Worm (Caenorhabditis elegans) whole organism, L4 larva: ENCODE measurements around the gene pxmp-4.

Experiments
- D1046.2 ChIP-seq: fragments of 200-800 bp; sonication (Bioruptor generic); IDR thresholded peaks from 2 replicates; pipeline ENCODE4 v1.3.6; 2022; ENCODE audit warnings: missing genetic modification characterization, missing compliant biosample characterization
- F26F4.8 ChIP-seq: fragments of 200-800 bp; sonication (Bioruptor generic); conservative IDR thresholded peaks from 2 replicates; pipeline ENCODE4 v1.3.6; 2022; ENCODE audit warnings: missing genetic modification characterization, missing compliant biosample characterization
- F44E2.7 ChIP-seq: fragments of 200-800 bp; sonication (Bioruptor generic); IDR thresholded peaks from 2 replicates; pipeline ENCODE4 v2.1.2; 2022; ENCODE audit warnings: missing genetic modification characterization, missing compliant biosample characterization
- R02D3.7 ChIP-seq: fragments of 150-350 bp; sonication (generic microtip); optimal IDR thresholded peaks from 3 replicates; lab custom pipeline; 2014; ENCODE audit warnings: missing biosample characterization, missing genetic modification characterization
- Y105C5A.15 ChIP-seq: fragments of 200-800 bp; sonication (Bioruptor generic); IDR thresholded peaks from 2 replicates; pipeline ENCODE4 v1.3.6; 2022; ENCODE audit warnings: missing genetic modification characterization, missing compliant biosample characterization
- Y48G9A.11 ChIP-seq: fragments of 200-800 bp; sonication (Bioruptor generic); IDR thresholded peaks from 2 replicates; pipeline ENCODE4 v1.3.6; 2022; ENCODE audit warnings: missing genetic modification reagents, missing genetic modification characterization, missing compliant biosample characterization
- Y75B8A.6 ChIP-seq: fragments of 200-800 bp; sonication (Bioruptor generic); IDR thresholded peaks from 2 replicates; pipeline ENCODE4 v1.3.6; 2022; ENCODE audit warnings: missing genetic modification reagents, missing genetic modification characterization, missing compliant biosample characterization
- ZK337.2 ChIP-seq: fragments of 200-800 bp; sonication (Bioruptor generic); IDR thresholded peaks from 2 replicates; pipeline ENCODE4 v1.3.6; 2022; ENCODE audit warnings: missing genetic modification reagents, missing genetic modification characterization, missing compliant biosample characterization
- ZK546.5 ChIP-seq, 2 experiments: sonication (generic microtip); optimal IDR thresholded peaks; 2 replicates each; lab custom pipeline; 2017; ENCODE audit warnings: missing biosample characterization in 2 of 2, missing genetic modification characterization in 2 of 2
- aha-1 ChIP-seq: fragments of 150-350 bp; peaks from one replicate; lab custom pipeline; 2014; ENCODE audit warnings: missing biosample characterization, missing genetic modification characterization
- aly-2 ChIP-seq: sonication (generic microtip); optimal IDR thresholded peaks from 2 replicates; lab custom pipeline; 2018; ENCODE audit warnings: missing biosample characterization, missing genetic modification characterization
- arid-1 ChIP-seq: fragments of 200-800 bp; sonication (Bioruptor generic); conservative IDR thresholded peaks from 2 replicates; pipeline ENCODE4 v1.3.6; 2022; ENCODE audit warnings: missing genetic modification reagents, missing genetic modification characterization, missing compliant biosample characterization
- ceh-32 ChIP-seq: sonication (generic microtip); optimal IDR thresholded peaks from 2 replicates; lab custom pipeline; 2016; ENCODE audit warnings: mild to moderate bottlenecking, missing genetic modification characterization, missing compliant biosample characterization; ENCODE audit not compliant: poor library complexity
- ceh-62 ChIP-seq: sonication (generic microtip); optimal IDR thresholded peaks from 2 replicates; lab custom pipeline; 2017; ENCODE audit warnings: missing biosample characterization, missing genetic modification characterization
- ceh-82 ChIP-seq: sonication (generic microtip); optimal IDR thresholded peaks from 2 replicates; lab custom pipeline; 2017; ENCODE audit warnings: missing biosample characterization, missing genetic modification characterization
- ces-1 ChIP-seq: fragments of 150-350 bp; sonication (generic microtip); optimal IDR thresholded peaks from 4 replicates; lab custom pipeline; 2014; ENCODE audit warnings: missing biosample characterization, missing genetic modification reagents, missing genetic modification characterization
- daf-19 ChIP-seq: fragments of 200-800 bp; sonication (Bioruptor generic); conservative IDR thresholded peaks from 2 replicates; pipeline ENCODE4 v1.3.6; 2022; ENCODE audit warnings: missing genetic modification characterization, missing compliant biosample characterization
- daf-8 ChIP-seq: fragments of 200-800 bp; sonication (Bioruptor generic); IDR thresholded peaks from 2 replicates; pipeline ENCODE4 v1.3.6; 2022; ENCODE audit warnings: missing genetic modification characterization, missing compliant biosample characterization
- dve-1 ChIP-seq: sonication (generic microtip); optimal IDR thresholded peaks from 2 replicates; lab custom pipeline; 2017; ENCODE audit warnings: antibody characterized with exemption, mild to moderate bottlenecking, missing genetic modification characterization, missing compliant biosample characterization; ENCODE audit not compliant: insufficient read depth
- egl-43 ChIP-seq: fragments of 200-800 bp; sonication (Bioruptor generic); IDR thresholded peaks from 2 replicates; pipeline ENCODE4 v1.3.6; 2022; ENCODE audit warnings: missing genetic modification reagents, missing genetic modification characterization, missing compliant biosample characterization
- hif-1 ChIP-seq, 2 experiments: sonication (generic microtip); optimal IDR thresholded peaks; 2 replicates each; lab custom pipeline; 2016 to 2017; ENCODE audit warnings: missing compliant biosample characterization in 2 of 2, missing genetic modification characterization in 2 of 2, missing genetic modification reagents in 2 of 2, missing genotype in 2 of 2, mild to moderate bottlenecking in 1 of 2
- hlh-11 ChIP-seq: fragments of 200-800 bp; sonication (Bioruptor generic); optimal IDR thresholded peaks from 2 replicates; lab custom pipeline; 2018; ENCODE audit warnings: mild to moderate bottlenecking, missing genetic modification characterization, missing compliant biosample characterization
- hlh-30 ChIP-seq: sonication (generic microtip); optimal IDR thresholded peaks from 2 replicates; lab custom pipeline; 2017; ENCODE audit warnings: antibody characterized with exemption, mild to moderate bottlenecking, missing genetic modification characterization, missing compliant biosample characterization; ENCODE audit not compliant: insufficient read depth
- hmg-1.1 ChIP-seq: fragments of 200-800 bp; sonication (Bioruptor generic); IDR thresholded peaks from 2 replicates; pipeline ENCODE4 v1.3.6; 2022; ENCODE audit warnings: missing genetic modification reagents, missing genetic modification characterization, missing compliant biosample characterization
- lin-15B ChIP-seq: fragments of 150-350 bp; sonication (generic microtip); optimal IDR thresholded peaks from 3 replicates; lab custom pipeline; 2014; ENCODE audit warnings: missing biosample characterization, missing genetic modification characterization
- lin-29 ChIP-seq: fragments of 200-800 bp; sonication (Bioruptor generic); IDR thresholded peaks from 2 replicates; pipeline ENCODE4 v1.3.6; 2022; ENCODE audit warnings: missing genetic modification reagents, missing genetic modification characterization, missing compliant biosample characterization
- lir-3 ChIP-seq: sonication (generic microtip); optimal IDR thresholded peaks from 2 replicates; lab custom pipeline; 2016; ENCODE audit warnings: mild to moderate bottlenecking, missing genetic modification characterization, missing compliant biosample characterization
- madf-9 ChIP-seq: fragments of 200-800 bp; sonication (Bioruptor generic); conservative IDR thresholded peaks from 2 replicates; pipeline ENCODE4 v1.3.6; 2022; ENCODE audit warnings: missing genetic modification reagents, missing genetic modification characterization, missing compliant biosample characterization
- mdt-29 ChIP-seq: fragments of 200-800 bp; sonication (Bioruptor generic); IDR thresholded peaks from 2 replicates; pipeline ENCODE4 v1.3.6; 2022; ENCODE audit warnings: missing genetic modification reagents, missing genetic modification characterization, missing compliant biosample characterization
- mep-1 ChIP-seq: fragments of 150-350 bp; sonication (generic microtip); optimal IDR thresholded peaks from 3 replicates; lab custom pipeline; 2014; ENCODE audit warnings: missing biosample characterization, missing genetic modification characterization
- mes-2 ChIP-seq: sonication (generic microtip); optimal IDR thresholded peaks from 2 replicates; lab custom pipeline; 2016; ENCODE audit warnings: missing genotype, mild to moderate bottlenecking, missing genetic modification characterization, missing compliant biosample characterization; ENCODE audit not compliant: poor library complexity, severe bottlenecking
- mxl-2 ChIP-seq: fragments of 200-800 bp; sonication (Bioruptor generic); conservative IDR thresholded peaks from 2 replicates; pipeline ENCODE4 v1.3.6; 2022; ENCODE audit warnings: missing genetic modification reagents, missing genetic modification characterization, missing compliant biosample characterization
- nhr-237 ChIP-seq: sonication (generic microtip); optimal IDR thresholded peaks from 2 replicates; lab custom pipeline; 2017; ENCODE audit warnings: missing biosample characterization, missing genetic modification characterization
- nhr-41 ChIP-seq: fragments of 200-800 bp; sonication (Bioruptor generic); IDR thresholded peaks from 2 replicates; pipeline ENCODE4 v1.3.6; 2022; ENCODE audit warnings: missing genetic modification reagents, missing genetic modification characterization, missing compliant biosample characterization
- nhr-42 ChIP-seq: fragments of 200-800 bp; sonication (Bioruptor generic); IDR thresholded peaks from 2 replicates; pipeline ENCODE4 v1.3.6; 2022; ENCODE audit warnings: missing genetic modification characterization, missing compliant biosample characterization
- nhr-76 ChIP-seq: fragments of 150-350 bp; optimal IDR thresholded peaks from 2 replicates; lab custom pipeline; 2014; ENCODE audit warnings: missing biosample characterization, missing genetic modification characterization
- pha-4 ChIP-seq, 2 experiments: fragments of 150-350 bp in 1 of 2; fragments of 200-800 bp in 1 of 2; sonication (Bioruptor generic) in 1 of 2; IDR thresholded peaks in 1 of 2; optimal IDR thresholded peaks in 1 of 2; 2 replicates each; pipeline versions ENCODE4 v1.3.6 to Lab custom; 2014 to 2022; ENCODE audit warnings: missing genetic modification characterization in 2 of 2, missing genetic modification reagents in 2 of 2, missing biosample characterization in 1 of 2, missing compliant biosample characterization in 1 of 2
- php-3 ChIP-seq: fragments of 200-800 bp; sonication (Bioruptor generic); IDR thresholded peaks from 2 replicates; pipeline ENCODE4 v1.3.6; 2022; ENCODE audit warnings: missing genetic modification reagents, missing genetic modification characterization, missing compliant biosample characterization
- pqm-1 ChIP-seq: sonication (generic microtip); optimal IDR thresholded peaks from 2 replicates; lab custom pipeline; 2017; ENCODE audit warnings: missing biosample characterization, missing genetic modification characterization
- saeg-2 ChIP-seq: fragments of 200-800 bp; sonication (Bioruptor generic); IDR thresholded peaks from 2 replicates; pipeline ENCODE4 v1.3.6; 2022; ENCODE audit warnings: missing genetic modification reagents, missing genetic modification characterization, missing compliant biosample characterization
- set-16 ChIP-seq: fragments of 200-800 bp; sonication (Bioruptor generic); IDR thresholded peaks from 2 replicates; pipeline ENCODE4 v1.3.6; 2022; ENCODE audit warnings: missing genetic modification reagents, missing genetic modification characterization, missing compliant biosample characterization
- skn-1 ChIP-seq: fragments of 150-350 bp; optimal IDR thresholded peaks from 2 replicates; lab custom pipeline; 2014; ENCODE audit warnings: missing biosample characterization, missing genetic modification characterization
- snpc-1.2 ChIP-seq: fragments of 200-800 bp; sonication (Bioruptor generic); IDR thresholded peaks from 2 replicates; pipeline ENCODE4 v1.3.6; 2022; ENCODE audit warnings: missing genetic modification reagents, missing genetic modification characterization, missing compliant biosample characterization
- snpc-4 ChIP-seq: fragments of 150-350 bp; optimal IDR thresholded peaks from 2 replicates; lab custom pipeline; 2014; ENCODE audit warnings: missing biosample characterization, missing genetic modification characterization
- spr-1 ChIP-seq: sonication (generic microtip); optimal IDR thresholded peaks from 2 replicates; lab custom pipeline; 2016; ENCODE audit warnings: mild to moderate bottlenecking, missing genetic modification characterization, missing compliant biosample characterization
- tag-97 ChIP-seq: fragments of 200-800 bp; sonication (Bioruptor generic); IDR thresholded peaks from 2 replicates; pipeline ENCODE4 v1.3.6; 2022; ENCODE audit warnings: missing genetic modification characterization, missing compliant biosample characterization
- tra-1 ChIP-seq: fragments of 200-800 bp; sonication (Bioruptor generic); IDR thresholded peaks from 2 replicates; pipeline ENCODE4 v1.3.6; 2022; ENCODE audit warnings: missing genetic modification reagents, missing genetic modification characterization, missing compliant biosample characterization
- unc-39 ChIP-seq: sonication (generic microtip); optimal IDR thresholded peaks from 2 replicates; lab custom pipeline; 2017; ENCODE audit warnings: missing biosample characterization, missing genetic modification characterization
- zfp-2 ChIP-seq: sonication (generic microtip); optimal IDR thresholded peaks from 2 replicates; lab custom pipeline; 2016; ENCODE audit warnings: mild to moderate bottlenecking, missing genetic modification characterization, missing compliant biosample characterization
- zip-11 ChIP-seq: fragments of 200-800 bp; sonication (Bioruptor generic); IDR thresholded peaks from 2 replicates; pipeline ENCODE4 v1.3.6; 2022; ENCODE audit warnings: missing genetic modification characterization, missing compliant biosample characterization

Gene pxmp-4

ce11 chrIV:322497-322896 is 14.5 kb downstream of the pxmp-4 start, which contains the start of gene grl-26 (continued):
- TF ChIP-seq lin-29 (GFP tag; lab: Robert Waterston, UW), result no peak
- peak; percentile 55; the same call in 1 of the 2 replicates for TF ChIP-seq mdt-29 (GFP tag; lab: Robert Waterston, UW)
- no peak for TF ChIP-seq lir-3 (tag; lab: Kevin White, UChicago)
- TF ChIP-seq skn-1, result no peak
- TF ChIP-seq tag-97, result no peak
- no peak for TF ChIP-seq lin-15B
- TF ChIP-seq hlh-11 (tag; lab: Kevin White, UChicago), result peak; percentile 62
- TF ChIP-seq arid-1, result peak; percentile 93
- TF ChIP-seq mxl-2 (GFP tag; lab: Robert Waterston, UW), result no peak
- no peak for TF ChIP-seq R02D3.7 (tag; lab: Kevin White, UChicago)
- TF ChIP-seq F44E2.7, result peak; percentile 65; the same call in 1 of the 2 replicates
- TF ChIP-seq tra-1, result peak; percentile 75
- no peak for TF ChIP-seq daf-8 (GFP tag; lab: Robert Waterston, UW)
- TF ChIP-seq egl-43 (GFP tag; lab: Robert Waterston, UW), result peak; percentile 90
- TF ChIP-seq ZK337.2 (GFP tag; lab: Robert Waterston, UW), result 0 out of 2 replicates have a peak, but pooled peaks have one; percentile 59
- peak; percentile 83; the same call in 1 of the 2 replicates for TF ChIP-seq pha-4 (GFP tag; IDR thresholded peaks at IDR 0.05; lab: Robert Waterston, UW)
- TF ChIP-seq pha-4 (tag; optimal IDR thresholded peaks at IDR 0.05; lab: Kevin White, UChicago), result no peak
- no peak for TF ChIP-seq nhr-76 (tag; lab: Kevin White, UChicago)
- peak; percentile 84 for TF ChIP-seq hmg-1.1
- no peak for TF ChIP-seq ZK546.5 (tag; optimal IDR thresholded peaks at IDR 0.05; lab: Kevin White, UChicago)
- TF ChIP-seq madf-9, result peak; percentile 74
- peak; percentile 88 for TF ChIP-seq hlh-30 (tag; lab: Kevin White, UChicago)
- no peak for TF ChIP-seq ceh-82 (tag; lab: Kevin White, UChicago)
- peak; percentile 82 for TF ChIP-seq Y48G9A.11 (GFP tag; lab: Robert Waterston, UW)
- TF ChIP-seq aly-2, result no peak
- no peak for TF ChIP-seq daf-19 (GFP tag; lab: Robert Waterston, UW)
- peak; percentile 92 for TF ChIP-seq aha-1 (tag; lab: Kevin White, UChicago)
- no peak for TF ChIP-seq pqm-1 (tag; lab: Kevin White, UChicago)
- TF ChIP-seq saeg-2 (GFP tag; lab: Robert Waterston, UW), result 0 out of 2 replicates have a peak, but pooled peaks have one; percentile 40
- TF ChIP-seq mep-1 (tag; lab: Kevin White, UChicago), result no peak
- TF ChIP-seq php-3, result peak; percentile 66; the same call in 1 of the 2 replicates
- peak; percentile 86; the same call in 1 of the 2 replicates for TF ChIP-seq F26F4.8 (GFP tag; lab: Robert Waterston, UW)
- no peak for TF ChIP-seq ceh-32 (tag; lab: Kevin White, UChicago)
- TF ChIP-seq zfp-2, result no peak
- TF ChIP-seq set-16 (GFP tag; lab: Robert Waterston, UW), result no peak
- peak; percentile 86; the same call in 1 of the 2 replicates for TF ChIP-seq Y75B8A.6 (GFP tag; lab: Robert Waterston, UW)
- TF ChIP-seq nhr-42 (GFP tag; lab: Robert Waterston, UW), result peak; percentile 60; the same call in 1 of the 2 replicates
- peak; percentile 89; the same call in 1 of the 2 replicates for TF ChIP-seq D1046.2 (GFP tag; lab: Robert Waterston, UW)
- TF ChIP-seq snpc-4 (tag; lab: Kevin White, UChicago), result no peak
- TF ChIP-seq mes-2, result peak; percentile 80
- TF ChIP-seq zip-11 (GFP tag; lab: Robert Waterston, UW), result 0 out of 2 replicates have a peak, but pooled peaks have one; percentile 28
- TF ChIP-seq ceh-62 (tag; lab: Kevin White, UChicago), result no peak
- TF ChIP-seq snpc-1.2 (GFP tag; lab: Robert Waterston, UW), result peak; percentile 73
- TF ChIP-seq spr-1 (tag; lab: Kevin White, UChicago), result peak; percentile 59
- TF ChIP-seq nhr-237 (tag; lab: Kevin White, UChicago), result no peak
- no peak for TF ChIP-seq unc-39 (tag; lab: Kevin White, UChicago)
- peak; percentile 59 for TF ChIP-seq dve-1
- peak; percentile 34; the same call in 1 of the 2 replicates for TF ChIP-seq nhr-41 (GFP tag; lab: Robert Waterston, UW)
- peak in 1 of 2 experiments; percentile 52 for TF ChIP-seq hif-1 (tag; optimal IDR thresholded peaks at IDR 0.05; lab: Kevin White, UChicago)
- TF ChIP-seq ces-1, result no peak
- 0 out of 2 replicates have a peak, but pooled peaks have one; percentile 51 for TF ChIP-seq Y105C5A.15 (GFP tag; lab: Robert Waterston, UW)
